Worm (Caenorhabditis elegans) whole organism, L3 larva: ENCODE measurements around the gene B0336.13.

Source experiments
- R02D3.7 ChIP-seq: fragments of 150-350 bp; optimal IDR thresholded peaks from 2 replicates; lab custom pipeline; 2014; ENCODE audit warnings: missing biosample characterization, missing genetic modification characterization
- ceh-16 ChIP-seq: sonication (generic microtip); optimal IDR thresholded peaks from 2 replicates; lab custom pipeline; 2017; ENCODE audit warnings: missing biosample characterization, missing genetic modification characterization
- nhr-28 ChIP-seq: fragments of 150-350 bp; optimal IDR thresholded peaks from 2 replicates; lab custom pipeline; 2014; ENCODE audit warnings: missing biosample characterization, missing genetic modification characterization
- pqm-1 ChIP-seq: fragments of 150-350 bp; optimal IDR thresholded peaks from 2 replicates; lab custom pipeline; 2017; ENCODE audit warnings: missing biosample characterization, missing genetic modification characterization, inconsistent platforms

ce11 chrIII:5714984-5715454 is 21.2 kb downstream of the B0336.13 start:
- TF ChIP-seq R02D3.7 (tag; lab: Kevin White, UChicago) (no peak), pqm-1 (tag; lab: Kevin White, UChicago) (no peak), nhr-28 (tag; lab: Kevin White, UChicago) (no peak), ceh-16 (tag; lab: Kevin White, UChicago) (no peak)
